Worm (Caenorhabditis elegans) whole organism, L4/young adult: ENCODE data around the gene dmsr-6.

Source experiments
- W03F9.2 ChIP-seq: fragments of 150-350 bp; optimal IDR thresholded peaks from 2 replicates; lab custom pipeline; 2014; ENCODE audit warnings: missing biosample characterization, missing genetic modification characterization
- dao-5 ChIP-seq: sonication (generic microtip); optimal IDR thresholded peaks from 2 replicates; lab custom pipeline; 2016; ENCODE audit warnings: missing genotype, missing genetic modification characterization, moderate library complexity, missing compliant biosample characterization
- him-1 ChIP-seq: sonication (generic microtip); optimal IDR thresholded peaks from 2 replicates; lab custom pipeline; 2016; ENCODE audit warnings: missing genotype, missing genetic modification reagents, missing genetic modification characterization, missing compliant biosample characterization

- TF ChIP-seq him-1 (tag; lab: Kevin White, UChicago) (no peak), dao-5 (tag; lab: Kevin White, UChicago) (no peak), W03F9.2 (tag; lab: Kevin White, UChicago) (no peak)
Observed at ce11 chrII:14413035-14413525, 42.4 kb upstream of the dmsr-6 start, which contains the start of gene exl-1.
